Worm (Caenorhabditis elegans) whole organism, L4/young adult: Measurements from ENCODE around the gene hda-4.

Experiments used
- W03F9.2 ChIP-seq: fragments of 150-350 bp; optimal IDR thresholded peaks from 2 replicates; lab custom pipeline; 2014; ENCODE audit warnings: missing biosample characterization, missing genetic modification characterization
- dao-5 ChIP-seq: sonication (generic microtip); optimal IDR thresholded peaks from 2 replicates; lab custom pipeline; 2016; ENCODE audit warnings: missing genotype, missing genetic modification characterization, moderate library complexity, missing compliant biosample characterization
- him-1 ChIP-seq: sonication (generic microtip); optimal IDR thresholded peaks from 2 replicates; lab custom pipeline; 2016; ENCODE audit warnings: missing genotype, missing genetic modification reagents, missing genetic modification characterization, missing compliant biosample characterization

- TF ChIP-seq W03F9.2 (tag; lab: Kevin White, UChicago) (no peak), dao-5 (no peak), him-1 (tag; lab: Kevin White, UChicago) (no peak)
Measured at ce11 chrX:16792700-16793176, 63.4 kb downstream of the hda-4 start, which contains the start of gene got-1.2.
